Worm (Caenorhabditis elegans): ENCODE measurements around the gene ral-1.

- TF ChIP-seq dve-1 (tag; optimal IDR thresholded peaks at IDR 0.05) (no peak), ceh-18 (tag; optimal IDR thresholded peaks at IDR 0.05) (no peak), fkh-10 (GFP tag; optimal IDR thresholded peaks at IDR 0.05) (no peak), K02D7.2 (tag; optimal IDR thresholded peaks at IDR 0.05) (no peak), ceh-45 (GFP tag; IDR thresholded peaks at IDR 0.05) (no peak), tbx-7 (tag; optimal IDR thresholded peaks at IDR 0.05) (no peak), ceh-9 (tag; optimal IDR thresholded peaks at IDR 0.05) (no peak), ztf-16 (tag; optimal IDR thresholded peaks at IDR 0.05) (no peak), pat-9 (tag; optimal IDR thresholded peaks at IDR 0.05) (no peak), pqm-1 (tag; optimal IDR thresholded peaks at IDR 0.05) (no peak), nfya-1 (tag; optimal IDR thresholded peaks at IDR 0.05) (no peak)
Observed at ce11 chrIII:3278610-3279009, 32.5 kb upstream of the ral-1 start, which contains the start of gene Y53G8AM.8.

Measured in whole organism, late embryonic.